Fruit fly (Drosophila melanogaster): ENCODE measurements around the gene CG17636.

The CG17636 gene

DNA sequence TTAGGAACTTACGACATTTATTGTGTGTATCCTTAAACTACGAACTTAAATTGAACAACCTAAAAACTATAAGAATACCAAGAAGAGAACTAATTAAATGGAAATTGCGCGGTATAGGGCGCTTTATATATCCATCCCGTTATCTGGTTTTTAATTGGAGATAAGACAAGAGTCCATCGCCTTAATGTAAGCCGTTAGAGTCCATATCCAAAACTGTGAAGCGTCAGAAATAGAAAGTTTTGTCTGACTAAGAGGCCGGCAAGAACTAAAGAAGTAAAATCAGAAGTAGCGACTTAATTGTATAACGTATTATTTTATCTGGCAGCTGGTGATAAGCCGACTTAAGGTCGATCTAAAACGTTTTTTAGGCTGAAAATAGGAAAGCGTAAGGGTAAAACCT is at the start of gene CG17636:
Gene CG17636, minus strand, starts transcription at position 101 of the 400 bp plus-strand sequence.
- TF ChIP-seq CG17801 (GFP tag; optimal IDR thresholded peaks at IDR 0.05; ENCODE audit: partially characterized antibody): no peak

DNA sequence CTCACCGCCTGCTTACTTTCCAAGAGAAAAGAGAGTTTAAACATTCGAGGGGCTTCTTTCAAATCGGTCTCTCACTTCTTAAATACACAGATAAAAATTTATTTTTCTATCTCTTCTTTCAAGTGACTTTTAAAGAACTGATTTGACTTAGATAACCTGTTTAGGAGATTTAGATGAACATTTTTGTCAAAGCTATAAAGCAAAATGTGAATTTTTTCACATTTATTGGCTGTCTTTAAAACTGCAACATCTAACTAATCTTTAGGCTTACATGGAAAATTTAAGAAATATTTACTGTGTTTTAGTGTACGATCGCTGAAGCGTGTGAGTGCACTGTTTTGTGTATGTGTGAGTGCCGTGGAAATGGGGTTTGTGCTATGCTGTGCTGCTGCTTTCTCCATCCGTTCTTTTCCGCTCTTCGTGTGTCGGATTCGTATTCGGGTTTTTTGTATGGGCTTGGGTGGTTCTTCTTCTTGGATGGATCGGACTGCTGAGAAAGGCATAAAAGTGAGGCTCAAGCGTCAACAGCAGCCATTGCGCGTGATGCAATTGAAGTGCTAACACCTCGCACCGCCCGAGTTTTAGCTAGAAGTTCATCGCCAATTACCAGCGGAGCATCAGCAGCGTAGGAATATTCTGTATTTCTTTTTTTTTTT is 49.2 kb upstream of the CG17636 start:
- peak; percentile 65 for TF ChIP-seq CG17801 (GFP tag; optimal IDR thresholded peaks at IDR 0.05; ENCODE audit: partially characterized antibody)

DNA sequence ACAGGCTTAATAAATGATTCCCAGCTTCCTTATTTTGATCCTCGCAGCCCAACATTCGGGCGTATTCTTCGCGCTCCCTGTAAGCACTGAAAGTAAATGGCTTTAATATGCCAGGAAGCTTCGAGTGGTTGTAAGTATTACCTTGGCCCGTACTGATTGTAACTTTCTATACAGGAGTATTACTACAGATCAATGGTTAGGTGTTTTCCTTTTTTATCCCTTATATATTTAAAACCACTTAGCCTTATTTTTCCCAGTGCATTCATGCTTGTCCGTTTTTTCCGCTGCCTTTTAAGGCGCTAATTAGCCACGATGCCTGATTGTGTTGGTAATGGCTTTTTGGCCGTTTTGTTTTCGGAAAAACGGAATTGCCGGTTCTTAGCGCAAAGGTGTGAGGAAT is 47.0 kb upstream of the CG17636 start:
- no peak for TF ChIP-seq CG17801 (GFP tag; optimal IDR thresholded peaks at IDR 0.05; ENCODE audit: partially characterized antibody)

DNA sequence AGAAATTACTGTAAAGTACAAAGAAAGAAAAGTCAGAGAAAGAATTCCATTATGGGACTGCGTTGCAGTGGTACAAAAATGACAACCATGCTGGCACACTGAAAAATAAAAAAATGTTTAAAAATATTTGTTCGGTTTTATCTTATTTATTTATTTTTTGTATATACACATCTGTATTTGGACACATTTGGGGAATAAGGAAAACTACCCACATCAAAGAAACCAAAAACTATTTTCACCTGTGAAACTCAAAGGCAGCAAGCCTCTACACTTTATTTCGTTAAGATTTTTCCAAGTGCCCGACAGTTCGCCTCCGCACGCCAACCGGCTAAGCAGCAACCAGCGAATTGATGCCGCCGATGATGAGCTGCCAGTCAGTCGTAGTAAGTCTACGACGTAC is 43.1 kb upstream of the CG17636 start:
- TF ChIP-seq CG17801 (GFP tag; optimal IDR thresholded peaks at IDR 0.05; ENCODE audit: partially characterized antibody): no peak

DNA sequence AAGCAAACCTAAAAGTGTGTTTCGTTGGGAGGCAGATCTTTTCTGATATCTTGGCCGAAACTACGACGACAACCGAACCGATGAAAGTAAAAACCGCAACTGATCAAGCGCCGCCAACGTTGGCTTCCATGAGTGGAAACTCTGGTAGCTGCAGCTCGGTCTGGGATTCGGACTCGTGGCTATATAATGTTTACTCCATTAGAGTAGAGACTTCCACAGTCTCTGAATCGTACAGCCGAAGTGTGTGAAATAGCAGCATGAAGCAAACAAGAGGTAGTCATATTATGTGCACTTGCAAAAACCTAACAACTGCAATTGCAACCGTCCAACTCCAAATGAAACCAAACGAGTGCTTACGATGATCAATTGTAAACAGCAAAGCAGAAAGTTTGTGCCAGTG is 21.8 kb upstream of the CG17636 start, which contains the start of gene CG17707:
Gene CG17707, minus strand, starts transcription at position 101 of the 400 bp plus-strand sequence.
- no peak for TF ChIP-seq CG17801 (GFP tag; optimal IDR thresholded peaks at IDR 0.05; ENCODE audit: partially characterized antibody)

DNA sequence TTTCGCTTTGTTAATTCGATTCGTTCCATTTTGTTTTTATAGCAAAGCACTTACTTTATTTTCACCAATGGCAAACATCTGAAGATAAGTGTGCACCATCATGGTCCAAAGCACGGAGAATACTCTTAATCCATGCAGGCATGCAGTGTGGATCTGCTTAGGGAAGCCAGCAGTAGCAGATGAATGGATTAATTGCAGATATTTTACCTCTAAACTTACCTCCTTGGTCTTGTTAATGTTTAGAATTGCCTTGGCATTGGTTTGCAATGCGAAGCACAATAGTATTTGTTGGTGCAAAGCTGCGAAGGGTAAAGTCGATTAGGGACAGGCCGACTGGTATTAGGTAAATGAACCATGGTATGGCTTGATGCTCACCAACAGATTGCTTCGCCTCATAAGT is 18.6 kb upstream of the CG17636 start:
- no peak for TF ChIP-seq CG17801 (GFP tag; optimal IDR thresholded peaks at IDR 0.05; ENCODE audit: partially characterized antibody)

DNA sequence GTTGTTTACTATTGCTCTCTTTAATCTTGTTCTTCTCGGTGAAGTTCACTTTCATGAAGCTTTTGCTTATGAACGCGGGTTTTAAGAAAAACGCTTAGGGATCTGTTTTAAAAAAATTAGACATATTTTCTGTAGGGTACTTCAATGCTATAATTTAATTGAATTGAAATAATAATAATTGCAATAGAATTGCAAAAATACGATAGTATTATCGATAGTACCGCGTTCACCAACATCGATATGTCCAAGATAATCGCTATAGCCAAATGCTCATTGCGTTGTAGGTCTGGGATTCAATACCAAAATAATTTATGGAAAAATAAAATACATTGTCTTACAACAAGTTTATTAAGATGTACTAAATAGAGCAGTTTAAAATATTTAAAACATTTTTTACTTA is 15.4 kb upstream of the CG17636 start:
- TF ChIP-seq CG17801 (GFP tag; optimal IDR thresholded peaks at IDR 0.05; ENCODE audit: partially characterized antibody): peak; percentile 33

DNA sequence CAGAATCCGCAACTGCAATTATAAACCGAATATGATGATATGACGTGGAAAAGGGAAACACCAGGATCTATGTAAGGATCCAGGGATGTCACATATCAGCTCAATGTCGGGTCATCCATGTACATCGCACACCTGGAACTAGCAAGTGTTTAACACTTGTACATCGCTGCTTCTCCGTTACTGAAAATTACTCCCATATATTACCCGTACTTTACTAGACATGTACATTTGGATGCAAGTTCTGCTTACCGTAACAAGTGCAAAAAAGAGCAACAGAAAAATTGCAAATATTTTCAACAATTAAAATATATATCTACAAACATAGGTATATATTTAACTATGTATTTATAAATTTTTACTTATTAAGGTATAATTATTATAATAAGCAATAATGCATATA is 13.5 kb upstream of the CG17636 start, which contains the start of gene tyn:
Gene tyn, plus strand, starts transcription at position 301 of the 400 bp plus-strand sequence.
- TF ChIP-seq CG17801 (GFP tag; optimal IDR thresholded peaks at IDR 0.05; ENCODE audit: partially characterized antibody): no peak

DNA sequence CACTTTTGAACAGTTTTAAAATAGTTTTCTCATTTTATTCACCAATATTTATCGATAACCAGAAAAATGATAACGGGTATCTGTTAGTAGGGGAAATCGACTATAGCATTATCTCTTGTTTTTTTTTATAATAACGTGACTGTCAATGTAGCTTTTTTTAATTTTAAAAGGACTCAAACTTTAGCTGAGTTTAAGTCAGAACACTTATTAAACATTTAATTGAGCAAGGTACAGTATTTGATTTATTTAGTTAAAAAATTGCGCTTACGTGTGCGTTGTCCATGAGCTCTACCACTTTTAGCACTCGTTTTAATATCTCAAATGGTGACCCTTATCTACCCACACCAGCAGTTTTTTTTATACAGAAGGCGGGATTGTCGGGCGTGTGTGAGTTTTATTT is 4.0 kb upstream of the CG17636 start:
- TF ChIP-seq CG17801 (GFP tag; optimal IDR thresholded peaks at IDR 0.05; ENCODE audit: partially characterized antibody): no peak

DNA sequence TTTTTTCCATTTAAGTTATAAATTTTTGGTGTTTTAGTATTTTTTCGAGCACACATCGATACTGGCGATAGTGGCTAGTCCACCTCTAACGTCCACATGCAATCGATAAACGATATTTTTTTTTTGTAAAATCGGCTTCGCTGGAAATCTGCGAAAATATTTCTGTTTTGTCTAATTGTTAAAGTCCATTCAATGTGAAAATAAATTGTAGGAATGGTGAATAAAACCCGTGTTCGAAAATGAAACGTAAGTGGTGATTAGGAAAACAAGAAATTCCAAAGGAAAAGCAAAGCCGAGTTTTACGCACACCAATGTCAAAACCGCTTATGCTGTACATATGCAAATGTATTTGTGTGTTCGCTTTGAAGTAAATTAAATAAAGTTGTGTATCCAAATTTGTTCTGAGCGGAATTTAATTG is 845 bp upstream of the CG17636 start, which contains the start of gene RhoGAP1A:
Gene RhoGAP1A, plus strand, starts transcription at position 100 of the 419 bp plus-strand sequence.
- TF ChIP-seq CG17801 (GFP tag; optimal IDR thresholded peaks at IDR 0.05; ENCODE audit: partially characterized antibody): no peak

DNA sequence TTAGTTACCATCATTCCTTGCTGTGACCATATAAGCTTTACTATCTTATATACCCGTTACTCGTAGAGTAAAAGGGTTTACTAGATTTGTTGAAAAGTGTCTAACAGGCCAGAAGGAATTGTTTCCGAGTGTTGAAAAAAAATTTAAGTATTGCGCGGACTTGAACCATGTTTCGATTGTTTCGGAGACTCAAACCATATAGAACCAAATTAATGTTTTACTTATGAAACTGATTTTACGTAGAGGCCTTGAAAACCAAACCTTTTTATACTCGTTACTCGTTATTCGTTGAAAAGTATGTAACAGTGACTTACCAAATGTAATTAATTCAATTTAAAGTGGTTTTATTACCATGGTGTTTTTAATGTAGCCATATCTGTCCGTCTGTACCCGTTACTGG is 2.7 kb downstream of the CG17636 start:
- TF ChIP-seq CG17801 (GFP tag; optimal IDR thresholded peaks at IDR 0.05; ENCODE audit: partially characterized antibody): no peak

DNA sequence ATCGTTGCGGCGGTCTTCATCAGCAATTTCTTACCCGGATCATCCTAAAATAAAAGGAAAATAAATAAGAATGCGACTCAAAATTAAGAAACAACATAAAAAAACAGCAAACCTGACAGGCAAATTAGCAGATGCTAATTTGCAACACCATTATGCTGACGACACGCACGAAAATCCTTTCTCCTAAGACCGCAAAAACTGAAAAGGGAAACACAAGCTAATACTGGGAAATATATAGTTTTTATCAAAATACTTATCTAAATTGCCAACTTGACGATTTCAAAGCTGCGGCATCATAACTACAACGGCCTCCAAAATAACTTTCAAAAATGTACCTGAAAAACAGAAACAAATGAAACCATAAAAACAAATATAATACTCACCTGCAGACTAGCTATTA is 11.5 kb downstream of the CG17636 start:
- TF ChIP-seq CG17801 (GFP tag; optimal IDR thresholded peaks at IDR 0.05; ENCODE audit: partially characterized antibody): no peak
